Fruit fly (Drosophila melanogaster) whole organism, pupa: ENCODE measurements around the gene CG14312.

Source experiments
- CG10348 ChIP-seq: fragments of 200-800 bp; sonication (Bioruptor generic); IDR thresholded peaks from 2 replicates; pipeline ENCODE4 v1.3.6; 2022; ENCODE audit warnings: missing biosample characterization, missing genetic modification characterization
- CG12605 ChIP-seq: fragments of 200-800 bp; sonication (Bioruptor generic); IDR thresholded peaks from 2 replicates; pipeline ENCODE4 v1.3.6; 2022; ENCODE audit warnings: missing biosample characterization, missing genetic modification characterization
- CG13204 ChIP-seq: fragments of 200-800 bp; sonication (Bioruptor generic); optimal IDR thresholded peaks from 2 replicates; lab custom pipeline; 2018; ENCODE audit warnings: missing biosample characterization, mild to moderate bottlenecking, missing genetic modification characterization, moderate library complexity
- CG14655 ChIP-seq: fragments of 200-800 bp; sonication (Bioruptor generic); optimal IDR thresholded peaks from 3 replicates; lab custom pipeline; 2017; ENCODE audit warnings: mild to moderate bottlenecking, missing biosample characterization, missing genetic modification reagents, missing genetic modification characterization
- CG15710 ChIP-seq: fragments of 200-800 bp; sonication (Bioruptor generic); optimal IDR thresholded peaks from 2 replicates; lab custom pipeline; 2018; ENCODE audit warnings: missing biosample characterization, mild to moderate bottlenecking, missing genetic modification characterization, moderate library complexity
- CG17806 ChIP-seq: fragments of 200-800 bp; sonication (Bioruptor generic); optimal IDR thresholded peaks from 2 replicates; lab custom pipeline; 2018; ENCODE audit warnings: missing biosample characterization, mild to moderate bottlenecking, missing genetic modification characterization, moderate library complexity
- CG32121 ChIP-seq: fragments of 200-800 bp; sonication (Bioruptor generic); IDR thresholded peaks from 2 replicates; pipeline ENCODE4 v1.3.6; 2022; ENCODE audit warnings: missing biosample characterization, missing genetic modification characterization
- CG34367 ChIP-seq: fragments of 200-800 bp; sonication (Bioruptor generic); optimal IDR thresholded peaks from 2 replicates; lab custom pipeline; 2018; ENCODE audit warnings: missing biosample characterization, mild to moderate bottlenecking, missing genetic modification characterization
- CG4496 ChIP-seq: fragments of 200-800 bp; sonication (Bioruptor generic); IDR thresholded peaks from 3 replicates; pipeline ENCODE4 v1.3.6; 2022; ENCODE audit warnings: missing biosample characterization, missing genetic modification characterization
- CG8159 ChIP-seq: fragments of 200-800 bp; sonication (Bioruptor generic); optimal IDR thresholded peaks from 3 replicates; lab custom pipeline; 2018; ENCODE audit warnings: missing biosample characterization, mild to moderate bottlenecking, missing genetic modification characterization, moderate library complexity
- CG8301 ChIP-seq: fragments of 200-800 bp; sonication (Bioruptor generic); optimal IDR thresholded peaks from 2 replicates; lab custom pipeline; 2018; ENCODE audit warnings: missing biosample characterization, mild to moderate bottlenecking, missing genetic modification characterization
- CG9948 ChIP-seq: fragments of 200-800 bp; sonication (Bioruptor generic); optimal IDR thresholded peaks from 2 replicates; lab custom pipeline; 2018; ENCODE audit warnings: missing biosample characterization, mild to moderate bottlenecking, missing genetic modification characterization, moderate library complexity
- D1 ChIP-seq: fragments of 200-800 bp; sonication (Bioruptor generic); optimal IDR thresholded peaks from 2 replicates; lab custom pipeline; 2018; ENCODE audit warnings: missing biosample characterization, mild to moderate bottlenecking, missing genetic modification characterization, moderate library complexity
- EcR ChIP-seq: fragments of 200-800 bp; sonication (Bioruptor generic); optimal IDR thresholded peaks from 3 replicates; lab custom pipeline; 2019; ENCODE audit warnings: missing biosample characterization, missing genetic modification characterization, mild to moderate bottlenecking, moderate library complexity, missing genetic modification reagents
- Ets98B ChIP-seq: fragments of 200-800 bp; sonication (Bioruptor generic); IDR thresholded peaks from 2 replicates; pipeline ENCODE4 v1.3.6; 2022; ENCODE audit warnings: missing biosample characterization, missing genetic modification characterization
- Pif1A ChIP-seq: fragments of 200-800 bp; sonication (Bioruptor generic); optimal IDR thresholded peaks from 3 replicates; lab custom pipeline; 2016; ENCODE audit warnings: missing biosample characterization, missing genetic modification characterization
- Pif1B ChIP-seq: fragments of 200-800 bp; sonication (Bioruptor generic); optimal IDR thresholded peaks from 3 replicates; lab custom pipeline; 2016; ENCODE audit warnings: missing biosample characterization, missing genetic modification characterization
- Snoo ChIP-seq: fragments of 200-800 bp; sonication (Bioruptor generic); optimal IDR thresholded peaks from 3 replicates; lab custom pipeline; 2017; ENCODE audit warnings: missing biosample characterization, mild to moderate bottlenecking, missing genetic modification characterization, inconsistent platforms
- fd96Ca ChIP-seq: fragments of 200-800 bp; sonication (Bioruptor generic); IDR thresholded peaks from 3 replicates; pipeline ENCODE4 v1.3.6; 2022; ENCODE audit warnings: missing biosample characterization, missing genetic modification characterization
- gl ChIP-seq: fragments of 200-800 bp; sonication (Bioruptor generic); optimal IDR thresholded peaks from 2 replicates; lab custom pipeline; 2018; ENCODE audit warnings: missing biosample characterization, mild to moderate bottlenecking, missing genetic modification characterization
- rn ChIP-seq: fragments of 200-800 bp; sonication (Bioruptor generic); IDR thresholded peaks from 2 replicates; pipeline ENCODE4 v1.3.6; 2022; ENCODE audit warnings: missing biosample characterization, missing genetic modification characterization

The CG14312 gene

DNA sequence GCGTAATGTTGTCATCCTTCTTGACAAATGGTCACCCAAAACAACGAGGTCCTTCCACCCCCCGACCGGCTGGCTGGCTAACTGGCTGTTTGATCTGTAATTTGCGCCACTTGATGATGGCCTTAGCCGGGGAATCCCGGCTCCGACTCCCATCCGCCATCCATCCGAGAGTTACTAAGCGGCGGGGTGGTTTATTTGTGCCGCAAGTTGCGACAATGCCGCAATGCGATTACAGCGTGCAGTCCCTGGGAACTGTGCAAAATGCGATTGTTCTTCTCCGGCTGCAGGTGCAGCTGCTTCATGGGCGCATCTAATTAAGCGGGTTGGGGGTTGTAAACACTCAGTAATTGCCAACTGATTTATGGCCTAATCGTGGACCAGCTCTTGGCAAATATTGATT, 23.3 kb downstream of the CG14312 start:
- TF ChIP-seq CG8159 = no peak
- TF ChIP-seq CG15710 (tag; lab: Kevin White, UChicago) = no peak
- no peak for TF ChIP-seq Snoo (tag; lab: Kevin White, UChicago)
- no peak for TF ChIP-seq CG4496 (GFP tag; lab: Robert Waterston, UW)
- no peak for TF ChIP-seq Pif1B
- TF ChIP-seq D1 (tag; lab: Kevin White, UChicago) = no peak
- TF ChIP-seq CG10348 (GFP tag; lab: Robert Waterston, UW) = no peak
- no peak for TF ChIP-seq EcR
- no peak for TF ChIP-seq gl (tag; lab: Kevin White, UChicago)
- TF ChIP-seq fd96Ca (GFP tag; lab: Robert Waterston, UW) = no peak
- no peak for TF ChIP-seq CG8301
- TF ChIP-seq Ets98B (GFP tag; lab: Robert Waterston, UW) = no peak
- no peak for TF ChIP-seq CG13204
- TF ChIP-seq CG12605 (GFP tag; lab: Robert Waterston, UW) = no peak
- no peak for TF ChIP-seq Pif1A (GFP tag; lab: Kevin White, UChicago)

DNA sequence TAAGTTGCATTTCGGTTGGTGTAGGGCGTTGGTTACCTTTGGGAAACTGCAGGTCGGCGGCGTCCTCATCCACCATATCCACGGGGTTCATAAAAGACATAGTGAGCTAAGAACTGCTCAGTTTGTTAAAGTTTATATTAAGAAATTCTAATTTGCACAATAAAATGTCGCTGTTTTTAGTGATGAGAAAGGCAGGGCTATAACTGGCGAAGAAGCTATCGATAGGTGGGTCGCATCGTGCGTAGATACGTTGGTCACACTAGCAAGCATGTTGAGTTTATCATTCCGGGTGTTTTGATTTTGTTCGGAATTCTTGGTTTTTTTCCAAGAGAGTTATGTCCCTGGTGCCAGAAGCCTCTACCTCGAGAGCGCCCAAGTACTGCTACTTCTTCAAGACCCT, 28.0 kb downstream of the CG14312 start, which contains the start of the genes Ada2a, Polr2D, Tgs1 and moi:
Gene Ada2a (minus strand): TSS at position 207 of the 400 bp plus-strand sequence.
Gene Polr2D (minus strand): TSS at position 207 of the 400 bp plus-strand sequence.
Gene Tgs1 (plus strand): TSS at position 250 of the 400 bp plus-strand sequence.
Gene moi (plus strand): TSS at position 250 of the 400 bp plus-strand sequence.
- TF ChIP-seq CG13204 (no peak), fd96Ca (GFP tag; lab: Robert Waterston, UW) (no peak), CG10348 (GFP tag; lab: Robert Waterston, UW) (no peak)

DNA sequence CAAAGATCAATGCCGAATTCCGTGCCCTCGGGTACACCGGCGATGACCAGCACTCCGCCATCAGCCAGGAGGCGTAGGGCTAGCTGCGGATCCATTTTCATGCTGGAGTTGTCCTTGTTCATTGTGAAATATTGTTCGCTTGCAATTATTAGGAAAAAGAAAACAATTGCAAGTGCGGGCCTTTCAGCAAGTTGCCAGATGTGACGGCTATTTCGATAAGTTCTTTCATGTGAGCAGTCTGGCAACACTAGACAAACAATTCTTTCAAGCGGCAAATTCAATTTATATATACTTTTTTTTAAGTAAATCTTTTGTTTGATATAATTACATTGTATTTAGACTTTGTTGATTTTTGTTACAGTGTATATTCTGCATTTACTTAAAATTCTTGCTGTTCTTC, 30.8 kb downstream of the CG14312 start, which contains the start of gene CG12320:
Gene CG12320 (minus strand): TSS at position 157 of the 400 bp plus-strand sequence.
- TF ChIP-seq CG9948 = no peak
- TF ChIP-seq CG34367 (tag; lab: Kevin White, UChicago) = no peak
- TF ChIP-seq CG8301 = no peak
- no peak for TF ChIP-seq Snoo (tag; lab: Kevin White, UChicago)
- no peak for TF ChIP-seq CG8159
- TF ChIP-seq CG15710 (tag; lab: Kevin White, UChicago) = no peak
- TF ChIP-seq CG14655 (GFP tag; lab: Kevin White, UChicago) = no peak
- TF ChIP-seq D1 (tag; lab: Kevin White, UChicago) = no peak
- TF ChIP-seq Pif1B = no peak

DNA sequence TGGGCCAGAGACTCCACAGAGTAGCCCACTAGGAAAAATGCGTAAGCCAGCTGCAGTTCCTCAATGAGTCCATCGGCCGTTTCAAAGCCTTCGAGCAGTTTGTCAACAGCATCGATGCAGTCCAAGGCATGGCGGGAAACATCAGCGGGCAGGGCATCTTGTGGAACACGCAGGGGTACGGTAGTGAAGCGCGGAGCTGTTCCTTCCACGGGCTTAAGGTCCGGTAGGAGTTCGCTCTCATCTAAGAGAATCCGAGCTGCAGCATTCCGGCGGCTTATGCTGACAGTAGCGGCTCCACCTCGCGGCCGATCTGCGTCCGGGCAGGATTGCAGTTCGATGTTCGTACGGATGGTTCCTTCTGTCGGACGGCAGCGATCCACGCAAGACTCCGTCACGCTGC, 31.5 kb downstream of the CG14312 start:
- TF ChIP-seq CG12605 (GFP tag; lab: Robert Waterston, UW) = no peak
- no peak for TF ChIP-seq Pif1B
- TF ChIP-seq Ets98B (GFP tag; lab: Robert Waterston, UW) = no peak
- TF ChIP-seq CG15710 (tag; lab: Kevin White, UChicago) = no peak
- TF ChIP-seq CG34367 (tag; lab: Kevin White, UChicago) = no peak

DNA sequence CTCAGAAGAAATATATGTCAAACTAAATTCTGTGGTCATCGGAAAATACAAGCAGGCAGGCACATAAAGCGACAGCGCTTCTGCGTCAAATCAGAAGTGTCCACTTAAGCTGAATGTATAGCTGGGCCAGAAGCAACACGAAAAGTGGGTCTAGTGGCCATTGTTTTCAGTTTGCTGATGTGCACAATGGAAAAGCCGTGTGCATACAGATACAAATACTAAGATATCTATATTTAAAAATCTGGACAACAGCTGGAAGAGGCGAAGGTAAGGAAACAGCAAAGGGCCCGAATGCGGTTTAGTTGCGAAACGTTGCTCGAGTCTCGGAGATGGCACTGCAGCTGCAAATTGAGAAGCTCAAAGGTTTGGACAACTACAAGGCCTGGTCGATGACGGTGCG, 32.5 kb downstream of the CG14312 start, which contains the start of gene CG18598:
Gene CG18598 (plus strand): TSS at position 301 of the 400 bp plus-strand sequence.
- no peak for TF ChIP-seq rn (GFP tag; lab: Robert Waterston, UW)

DNA sequence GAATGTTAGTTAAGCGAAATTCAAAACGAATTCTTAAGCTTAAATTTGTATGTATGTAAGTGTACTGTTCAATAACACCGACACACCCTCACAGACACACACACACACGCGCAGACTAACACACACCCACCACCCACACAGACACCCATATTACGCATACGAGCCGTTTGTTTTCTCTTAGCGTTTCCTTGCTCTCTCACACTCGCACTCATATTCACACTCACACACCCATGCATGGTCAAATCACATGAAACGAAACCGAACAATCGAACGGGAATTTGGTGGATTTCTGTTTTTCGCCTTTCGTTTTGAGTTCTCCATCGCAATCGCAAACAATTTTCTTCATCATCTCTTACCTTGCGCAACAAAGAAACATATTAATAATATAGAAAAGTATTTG, 34.1 kb downstream of the CG14312 start:
- TF ChIP-seq CG32121 = no peak
- no peak for TF ChIP-seq CG17806 (tag; lab: Kevin White, UChicago)
- TF ChIP-seq CG8159 = no peak
- TF ChIP-seq Ets98B (GFP tag; lab: Robert Waterston, UW) = peak; percentile 4; the same call in 1 of the 2 replicates
- no peak for TF ChIP-seq CG9948
- no peak for TF ChIP-seq gl (tag; lab: Kevin White, UChicago)
- no peak for TF ChIP-seq EcR
- no peak for TF ChIP-seq CG4496 (GFP tag; lab: Robert Waterston, UW)

DNA sequence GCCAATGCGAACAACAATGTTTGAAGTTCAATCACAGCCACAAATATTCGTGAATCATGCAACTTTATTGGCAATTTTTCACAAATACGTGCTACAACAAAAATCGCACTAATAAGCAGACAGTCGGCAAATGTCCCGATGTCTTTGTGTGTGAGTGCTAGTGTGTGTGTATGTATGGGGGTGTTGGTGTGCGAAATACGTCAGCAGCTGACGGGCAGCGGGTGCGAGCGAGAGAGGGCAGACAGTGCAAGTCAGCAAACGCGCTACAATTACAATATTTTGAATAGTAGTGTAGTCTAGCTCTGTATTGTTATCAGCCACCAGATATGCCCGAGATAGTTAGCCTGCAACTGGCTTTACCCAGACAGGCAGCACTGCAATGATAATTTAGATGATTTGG, 37.3 kb downstream of the CG14312 start:
- TF ChIP-seq CG8301 (no peak), CG13204 (no peak), CG34367 (tag; lab: Kevin White, UChicago) (no peak), CG10348 (GFP tag; lab: Robert Waterston, UW) (no peak), rn (GFP tag; lab: Robert Waterston, UW) (no peak), CG12605 (GFP tag; lab: Robert Waterston, UW) (no peak), fd96Ca (GFP tag; lab: Robert Waterston, UW) (no peak)

DNA sequence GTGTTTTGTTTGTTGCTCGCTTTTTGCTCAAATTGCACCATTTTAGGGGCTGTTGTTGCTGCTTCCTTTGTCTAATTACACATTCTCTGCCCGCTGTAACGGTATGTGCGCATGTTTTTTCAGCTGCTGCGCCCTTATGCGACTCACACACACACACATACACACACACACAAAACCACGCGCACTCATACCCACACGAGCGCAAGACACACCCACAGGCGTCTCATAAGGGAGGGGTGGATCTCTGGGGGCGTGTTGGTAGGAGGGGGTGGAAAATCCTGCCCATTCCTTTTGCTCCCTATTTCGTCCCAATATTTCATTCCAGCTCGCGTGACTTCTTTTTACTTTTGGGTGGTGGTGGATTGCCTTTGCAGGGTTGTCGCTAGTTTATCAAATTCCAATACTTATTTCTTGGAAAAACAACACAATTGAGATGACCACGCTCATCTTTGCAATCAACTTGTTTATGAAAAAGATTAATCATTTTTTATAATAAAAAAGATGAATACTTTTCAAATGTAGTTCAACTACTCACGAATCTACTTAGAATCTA, 38.2 kb downstream of the CG14312 start:
- TF ChIP-seq CG8301 (no peak), CG4496 (GFP tag; lab: Robert Waterston, UW) (0 out of 3 replicates have a peak, but pooled peaks have one; percentile 9), Pif1B (no peak), EcR (no peak), Ets98B (GFP tag; lab: Robert Waterston, UW) (no peak), rn (GFP tag; lab: Robert Waterston, UW) (no peak), CG15710 (tag; lab: Kevin White, UChicago) (no peak), CG12605 (GFP tag; lab: Robert Waterston, UW) (no peak)
- TF ChIP-seq, all 21 proteins: peak for 1
